Worm (Caenorhabditis elegans) whole organism, L1 larva: ENCODE measurements around the gene gly-12.

ENCODE experiments used
- ama-1 ChIP-seq: fragments of 150-350 bp; optimal IDR thresholded peaks from 2 replicates; lab custom pipeline; 2014
- ceh-88 ChIP-seq: fragments of 200-800 bp; sonication (Bioruptor generic); IDR thresholded peaks from 2 replicates; pipeline ENCODE4 v1.3.6; 2022; ENCODE audit warnings: missing genetic modification characterization, missing compliant biosample characterization
- dpl-1 ChIP-seq, 3 experiments: fragments of 150-350 bp in 2 of 3; sonication (generic microtip) in 1 of 3; optimal IDR thresholded peaks; 2 replicates each; lab custom pipeline; 2014 to 2017; ENCODE audit warnings: missing biosample characterization in 3 of 3, missing genetic modification characterization in 3 of 3, missing genetic modification reagents in 3 of 3
- elt-3 ChIP-seq, 6 experiments: fragments of 150-350 bp in 1 of 6; sonication (generic microtip); optimal IDR thresholded peaks; 2 replicates each; lab custom pipeline; 2017 to 2018; ENCODE audit warnings: missing biosample characterization in 6 of 6, missing genetic modification characterization in 6 of 6, inconsistent platforms in 1 of 6
- lin-15B ChIP-seq: fragments of 150-350 bp; sonication (generic microtip); optimal IDR thresholded peaks from 3 replicates; lab custom pipeline; 2014; ENCODE audit warnings: missing biosample characterization, missing genetic modification characterization
- snpc-4 ChIP-seq: fragments of 150-350 bp; optimal IDR thresholded peaks from 2 replicates; lab custom pipeline; 2014; ENCODE audit warnings: missing biosample characterization, missing genetic modification characterization
- unc-62 ChIP-seq: fragments of 150-350 bp; optimal IDR thresholded peaks from 2 replicates; lab custom pipeline; 2014; ENCODE audit warnings: missing biosample characterization, missing genetic modification reagents, missing genetic modification characterization

DNA sequence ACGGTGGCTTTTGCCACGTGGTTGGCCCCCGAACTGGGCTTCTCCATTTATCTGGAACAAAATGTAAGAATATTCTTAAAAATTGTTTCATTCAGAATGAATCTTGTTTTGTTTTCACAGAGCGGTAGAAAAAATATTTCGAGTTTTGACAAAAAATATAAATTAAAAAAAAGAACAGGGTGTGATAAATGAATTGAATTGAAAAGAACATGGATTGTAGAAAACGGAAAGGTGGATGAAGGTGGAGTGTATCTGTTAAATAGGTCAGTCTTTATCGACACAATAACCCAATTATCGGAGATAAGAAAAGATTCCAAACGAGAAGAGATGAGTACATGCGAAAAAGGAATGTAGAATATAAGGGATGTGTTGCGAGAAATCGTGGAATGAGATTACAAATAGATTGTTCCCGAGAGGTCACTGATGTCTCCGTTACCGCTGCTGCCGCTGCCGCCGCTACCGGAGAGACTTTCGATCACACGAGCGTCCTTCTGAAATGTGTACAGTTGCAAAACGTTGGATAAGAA lies 52.1 kb downstream of the gly-12 start, which contains the start of gene dpy-7:
- no peak for TF ChIP-seq ceh-88 (GFP tag; lab: Robert Waterston, UW)
- TF ChIP-seq ama-1 (lab: Kevin White, UChicago): no peak
- no peak for TF ChIP-seq dpl-1 (GFP tag; optimal IDR thresholded peaks at IDR 0.05; lab: Kevin White, UChicago)
- TF ChIP-seq unc-62: no peak
- TF ChIP-seq elt-3 (tag; optimal IDR thresholded peaks at IDR 0.05; lab: Kevin White, UChicago): peak in 1 of 6 experiments; percentile 28
- no peak for TF ChIP-seq lin-15B (tag; lab: Kevin White, UChicago)
- no peak for TF ChIP-seq snpc-4 (tag; lab: Kevin White, UChicago)
